Worm (Caenorhabditis elegans): ENCODE results near the gene srd-3.

DNA sequence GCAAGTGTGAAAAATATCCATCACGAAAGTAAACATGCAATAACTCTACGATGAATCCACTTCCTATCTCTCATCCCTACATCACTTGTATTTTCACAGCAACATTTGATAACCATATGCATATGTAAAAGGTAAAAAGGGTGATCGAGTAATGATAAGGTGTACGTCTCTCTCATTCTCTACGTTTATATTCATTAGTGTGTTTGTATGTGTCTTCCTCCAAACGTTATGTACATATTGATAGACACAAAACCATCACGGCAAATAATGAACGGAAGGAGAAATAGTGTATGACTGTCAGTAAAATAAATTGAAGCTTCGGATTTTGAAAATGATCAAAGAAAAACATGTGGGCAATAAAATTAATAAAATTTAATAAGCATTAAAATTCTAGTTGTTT, 6.3 kb downstream of the srd-3 start:
- TF ChIP-seq ama-1 (optimal IDR thresholded peaks at IDR 0.05) (no peak), aly-1 (tag; optimal IDR thresholded peaks at IDR 0.05) (no peak), hmg-4 (GFP tag; optimal IDR thresholded peaks at IDR 0.05) (no peak), pes-1 (GFP tag; IDR thresholded peaks at IDR 0.05) (no peak), flt-1 (GFP tag; IDR thresholded peaks at IDR 0.05) (no peak), sea-1 (GFP tag; conservative IDR thresholded peaks at IDR 0.05) (no peak), tbx-11 (GFP tag; IDR thresholded peaks at IDR 0.05) (no peak), B0310.2 (tag; optimal IDR thresholded peaks at IDR 0.05) (no peak), ceh-13 (GFP tag; optimal IDR thresholded peaks at IDR 0.05) (no peak), F13C5.2 (tag; optimal IDR thresholded peaks at IDR 0.05) (no peak), ceh-36 (tag; optimal IDR thresholded peaks at IDR 0.05) (no peak), ets-7 (tag; optimal IDR thresholded peaks at IDR 0.05) (no peak), tra-4 (tag; optimal IDR thresholded peaks at IDR 0.05) (no peak), hmbx-1 (tag; optimal IDR thresholded peaks at IDR 0.05) (no peak)
